Worm (Caenorhabditis elegans): ENCODE measurements around the gene B0336.12.

Gene B0336.12

ce11 chrIII:5721888-5722287 is 11.9 kb upstream of the B0336.12 start (continued):
- TF ChIP-seq mdl-1 (tag; optimal IDR thresholded peaks at IDR 0.05) (peak in 1 of 2 experiments; percentile 21), egl-27 (tag; optimal IDR thresholded peaks at IDR 0.05) (no peak), nhr-76 (tag; optimal IDR thresholded peaks at IDR 0.05) (no peak), hpl-2 (GFP tag; optimal IDR thresholded peaks at IDR 0.05) (no peak), ama-1 (optimal IDR thresholded peaks at IDR 0.05) (no peak), lin-13 (GFP tag; optimal IDR thresholded peaks at IDR 0.05) (peak; percentile 66), lin-35 (GFP tag; optimal IDR thresholded peaks at IDR 0.05) (peak; percentile 86 to 92), ztf-4 (tag; optimal IDR thresholded peaks at IDR 0.05) (peak; percentile 69), pag-3 (tag; optimal IDR thresholded peaks at IDR 0.05; ENCODE audit: borderline replicate concordance, insufficient read depth) (peak; percentile 69), nhr-47 (tag; optimal IDR thresholded peaks at IDR 0.05) (peak; percentile 88), lin-39 (tag; optimal IDR thresholded peaks at IDR 0.05) (peak; percentile 34), C04F5.9 (tag; optimal IDR thresholded peaks at IDR 0.05) (peak; percentile 79), nhr-90 (tag; optimal IDR thresholded peaks at IDR 0.05; ENCODE audit: poor library complexity) (peak; percentile 93), alr-1 (tag; optimal IDR thresholded peaks at IDR 0.05; ENCODE audit: borderline replicate concordance) (no peak), unc-130 (tag; optimal IDR thresholded peaks at IDR 0.05) (peak; percentile 71), ceh-63 (GFP tag; optimal IDR thresholded peaks at IDR 0.05) (no peak), lir-3 (tag; optimal IDR thresholded peaks at IDR 0.05; ENCODE audit: poor library complexity) (peak; percentile 94), F16B12.6 (tag; optimal IDR thresholded peaks at IDR 0.05) (no peak), unc-30 (tag; optimal IDR thresholded peaks at IDR 0.05) (no peak), swsn-7 (tag; optimal IDR thresholded peaks at IDR 0.05) (peak; percentile 78), unc-62 (GFP tag; optimal IDR thresholded peaks at IDR 0.05) (no peak), ceh-88 (GFP tag; IDR thresholded peaks at IDR 0.05) (no peak), lin-14 (GFP tag; optimal IDR thresholded peaks at IDR 0.05) (peak; percentile 77), lsy-2 (tag; optimal IDR thresholded peaks at IDR 0.05) (peak; percentile 73 to 76), nhr-12 (tag; optimal IDR thresholded peaks at IDR 0.05) (no peak), mab-9 (GFP tag; IDR thresholded peaks at IDR 0.05) (peak; percentile 60), ceh-82 (tag; optimal IDR thresholded peaks at IDR 0.05) (peak; percentile 45 to 66 (median 60)), tlp-1 (tag; optimal IDR thresholded peaks at IDR 0.05) (no peak), zag-1 (tag; optimal IDR thresholded peaks at IDR 0.05) (no peak), nhr-19 (GFP tag; conservative IDR thresholded peaks at IDR 0.05) (peak; percentile 85), mep-1 (tag; optimal IDR thresholded peaks at IDR 0.05) (no peak), fkh-4 (tag; optimal IDR thresholded peaks at IDR 0.05; ENCODE audit: borderline replicate concordance) (peak; percentile 93), skn-1 (tag; optimal IDR thresholded peaks at IDR 0.05) (peak; percentile 52), efl-3 (GFP tag; optimal IDR thresholded peaks at IDR 0.05) (peak; percentile 37), mef-2 (tag; optimal IDR thresholded peaks at IDR 0.05) (no peak), ceh-8 (GFP tag; optimal IDR thresholded peaks at IDR 0.05) (peak; percentile 13), dsc-1 (tag; optimal IDR thresholded peaks at IDR 0.05) (peak; percentile 92), rnt-1 (tag; optimal IDR thresholded peaks at IDR 0.05) (peak; percentile 98), nhr-237 (tag; optimal IDR thresholded peaks at IDR 0.05) (no peak), nhr-85 (tag) (peak; percentile 89), pax-3 (tag; optimal IDR thresholded peaks at IDR 0.05) (peak; percentile 86), jun-1 (tag; optimal IDR thresholded peaks at IDR 0.05) (peak; percentile 61), ces-1 (GFP tag; optimal IDR thresholded peaks at IDR 0.05) (no peak), tbx-2 (tag; optimal IDR thresholded peaks at IDR 0.05) (peak; percentile 87), lin-15B (tag; optimal IDR thresholded peaks at IDR 0.05) (peak; percentile 4), vab-15 (tag; optimal IDR thresholded peaks at IDR 0.05) (no peak), fos-1 (tag; optimal IDR thresholded peaks at IDR 0.05) (peak; percentile 28), unc-98 (GFP tag; IDR thresholded peaks at IDR 0.05) (no peak; the same call in 1 of the 2 replicates), nhr-84 (tag; optimal IDR thresholded peaks at IDR 0.05) (no peak), nhr-71 (tag; optimal IDR thresholded peaks at IDR 0.05) (peak; percentile 91), pqm-1 (tag; optimal IDR thresholded peaks at IDR 0.05) (no peak), dpl-1 (GFP tag; optimal IDR thresholded peaks at IDR 0.05) (peak; percentile 81 to 91 (median 90)), elt-2 (tag; optimal IDR thresholded peaks at IDR 0.05) (peak; percentile 96)

Data from whole organism, L1 larva.